Fruit fly (Drosophila melanogaster) whole organism, pupa: ENCODE data around the gene S6k.

Source experiments
- CG10348 ChIP-seq: fragments of 200-800 bp; sonication (Bioruptor generic); IDR thresholded peaks from 2 replicates; pipeline ENCODE4 v1.3.6; 2022; ENCODE audit warnings: missing biosample characterization, missing genetic modification characterization
- CG12605 ChIP-seq: fragments of 200-800 bp; sonication (Bioruptor generic); IDR thresholded peaks from 2 replicates; pipeline ENCODE4 v1.3.6; 2022; ENCODE audit warnings: missing biosample characterization, missing genetic modification characterization
- CG13204 ChIP-seq: fragments of 200-800 bp; sonication (Bioruptor generic); optimal IDR thresholded peaks from 2 replicates; lab custom pipeline; 2018; ENCODE audit warnings: missing biosample characterization, mild to moderate bottlenecking, missing genetic modification characterization, moderate library complexity
- CG14655 ChIP-seq: fragments of 200-800 bp; sonication (Bioruptor generic); optimal IDR thresholded peaks from 3 replicates; lab custom pipeline; 2017; ENCODE audit warnings: mild to moderate bottlenecking, missing biosample characterization, missing genetic modification reagents, missing genetic modification characterization
- CG15710 ChIP-seq: fragments of 200-800 bp; sonication (Bioruptor generic); optimal IDR thresholded peaks from 2 replicates; lab custom pipeline; 2018; ENCODE audit warnings: missing biosample characterization, mild to moderate bottlenecking, missing genetic modification characterization, moderate library complexity
- CG17806 ChIP-seq: fragments of 200-800 bp; sonication (Bioruptor generic); optimal IDR thresholded peaks from 2 replicates; lab custom pipeline; 2018; ENCODE audit warnings: missing biosample characterization, mild to moderate bottlenecking, missing genetic modification characterization, moderate library complexity
- CG32121 ChIP-seq: fragments of 200-800 bp; sonication (Bioruptor generic); IDR thresholded peaks from 2 replicates; pipeline ENCODE4 v1.3.6; 2022; ENCODE audit warnings: missing biosample characterization, missing genetic modification characterization
- CG34367 ChIP-seq: fragments of 200-800 bp; sonication (Bioruptor generic); optimal IDR thresholded peaks from 2 replicates; lab custom pipeline; 2018; ENCODE audit warnings: missing biosample characterization, mild to moderate bottlenecking, missing genetic modification characterization
- CG4496 ChIP-seq: fragments of 200-800 bp; sonication (Bioruptor generic); IDR thresholded peaks from 3 replicates; pipeline ENCODE4 v1.3.6; 2022; ENCODE audit warnings: missing biosample characterization, missing genetic modification characterization
- CG8159 ChIP-seq: fragments of 200-800 bp; sonication (Bioruptor generic); optimal IDR thresholded peaks from 3 replicates; lab custom pipeline; 2018; ENCODE audit warnings: missing biosample characterization, mild to moderate bottlenecking, missing genetic modification characterization, moderate library complexity
- CG8301 ChIP-seq: fragments of 200-800 bp; sonication (Bioruptor generic); optimal IDR thresholded peaks from 2 replicates; lab custom pipeline; 2018; ENCODE audit warnings: missing biosample characterization, mild to moderate bottlenecking, missing genetic modification characterization
- CG9948 ChIP-seq: fragments of 200-800 bp; sonication (Bioruptor generic); optimal IDR thresholded peaks from 2 replicates; lab custom pipeline; 2018; ENCODE audit warnings: missing biosample characterization, mild to moderate bottlenecking, missing genetic modification characterization, moderate library complexity
- D1 ChIP-seq: fragments of 200-800 bp; sonication (Bioruptor generic); optimal IDR thresholded peaks from 2 replicates; lab custom pipeline; 2018; ENCODE audit warnings: missing biosample characterization, mild to moderate bottlenecking, missing genetic modification characterization, moderate library complexity
- EcR ChIP-seq: fragments of 200-800 bp; sonication (Bioruptor generic); optimal IDR thresholded peaks from 3 replicates; lab custom pipeline; 2019; ENCODE audit warnings: missing biosample characterization, missing genetic modification characterization, mild to moderate bottlenecking, moderate library complexity, missing genetic modification reagents
- Ets98B ChIP-seq: fragments of 200-800 bp; sonication (Bioruptor generic); IDR thresholded peaks from 2 replicates; pipeline ENCODE4 v1.3.6; 2022; ENCODE audit warnings: missing biosample characterization, missing genetic modification characterization
- Pif1A ChIP-seq: fragments of 200-800 bp; sonication (Bioruptor generic); optimal IDR thresholded peaks from 3 replicates; lab custom pipeline; 2016; ENCODE audit warnings: missing biosample characterization, missing genetic modification characterization
- Pif1B ChIP-seq: fragments of 200-800 bp; sonication (Bioruptor generic); optimal IDR thresholded peaks from 3 replicates; lab custom pipeline; 2016; ENCODE audit warnings: missing biosample characterization, missing genetic modification characterization
- Snoo ChIP-seq: fragments of 200-800 bp; sonication (Bioruptor generic); optimal IDR thresholded peaks from 3 replicates; lab custom pipeline; 2017; ENCODE audit warnings: missing biosample characterization, mild to moderate bottlenecking, missing genetic modification characterization, inconsistent platforms
- fd96Ca ChIP-seq: fragments of 200-800 bp; sonication (Bioruptor generic); IDR thresholded peaks from 3 replicates; pipeline ENCODE4 v1.3.6; 2022; ENCODE audit warnings: missing biosample characterization, missing genetic modification characterization
- gl ChIP-seq: fragments of 200-800 bp; sonication (Bioruptor generic); optimal IDR thresholded peaks from 2 replicates; lab custom pipeline; 2018; ENCODE audit warnings: missing biosample characterization, mild to moderate bottlenecking, missing genetic modification characterization
- rn ChIP-seq: fragments of 200-800 bp; sonication (Bioruptor generic); IDR thresholded peaks from 2 replicates; pipeline ENCODE4 v1.3.6; 2022; ENCODE audit warnings: missing biosample characterization, missing genetic modification characterization

S6k gene

DNA sequence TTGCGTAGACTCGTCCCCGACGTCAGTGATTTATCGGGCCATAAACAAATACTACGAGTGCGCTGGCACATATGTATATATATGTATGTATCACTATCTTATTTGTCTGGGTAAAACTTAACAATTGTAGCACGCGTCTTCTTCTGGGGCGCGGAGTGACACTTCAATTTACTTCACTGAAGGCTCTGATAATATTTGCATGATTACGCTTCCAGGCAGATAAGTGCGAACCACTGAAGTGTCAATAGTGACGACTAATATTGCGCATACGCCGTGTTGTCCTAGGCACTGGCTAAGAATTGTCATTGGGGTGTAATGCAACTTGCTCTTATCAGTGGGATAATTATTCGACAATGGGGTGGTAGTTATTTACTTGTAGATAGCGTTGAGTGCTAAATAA, 10.8 kb upstream of the S6k start:
- TF ChIP-seq CG14655 (peak; percentile 26), fd96Ca (0 out of 3 replicates have a peak, but pooled peaks have one; percentile 22), rn (GFP tag; lab: Robert Waterston, UW) (no peak), Snoo (no peak), CG17806 (tag; lab: Kevin White, UChicago) (peak; percentile 3), Pif1A (GFP tag; lab: Kevin White, UChicago) (peak; percentile 54), CG15710 (tag; lab: Kevin White, UChicago) (peak; percentile 8), CG4496 (GFP tag; lab: Robert Waterston, UW) (peak; percentile 51; the same call in 1 of the 3 replicates), Ets98B (GFP tag; lab: Robert Waterston, UW) (no peak), CG8301 (tag; lab: Kevin White, UChicago) (no peak), Pif1B (GFP tag; lab: Kevin White, UChicago) (peak; percentile 34), CG34367 (tag; lab: Kevin White, UChicago) (no peak), gl (peak; percentile 60), CG8159 (tag; lab: Kevin White, UChicago) (peak; percentile 38), CG12605 (GFP tag; lab: Robert Waterston, UW) (no peak), CG32121 (GFP tag; lab: Robert Waterston, UW) (no peak)

DNA sequence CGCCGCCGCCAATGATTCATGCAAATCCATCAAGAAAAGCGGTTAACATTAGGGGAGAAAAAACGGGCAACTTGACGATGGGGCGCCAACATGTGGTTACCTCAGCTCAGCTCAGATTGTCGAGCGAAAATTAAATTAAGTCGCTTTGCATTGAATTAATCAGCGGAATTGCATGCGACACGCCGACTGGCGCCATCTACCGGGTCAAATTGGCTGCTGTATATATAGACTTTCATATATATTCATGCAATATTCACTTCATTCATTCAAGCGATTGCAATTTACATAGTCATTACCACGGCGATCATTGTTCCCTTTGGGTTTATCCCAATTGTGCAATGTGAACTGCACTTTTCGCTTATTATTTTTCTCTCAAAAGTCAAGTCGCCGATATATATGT, 10.1 kb upstream of the S6k start:
- TF ChIP-seq CG4496 (GFP tag; lab: Robert Waterston, UW) (no peak), CG10348 (no peak)

DNA sequence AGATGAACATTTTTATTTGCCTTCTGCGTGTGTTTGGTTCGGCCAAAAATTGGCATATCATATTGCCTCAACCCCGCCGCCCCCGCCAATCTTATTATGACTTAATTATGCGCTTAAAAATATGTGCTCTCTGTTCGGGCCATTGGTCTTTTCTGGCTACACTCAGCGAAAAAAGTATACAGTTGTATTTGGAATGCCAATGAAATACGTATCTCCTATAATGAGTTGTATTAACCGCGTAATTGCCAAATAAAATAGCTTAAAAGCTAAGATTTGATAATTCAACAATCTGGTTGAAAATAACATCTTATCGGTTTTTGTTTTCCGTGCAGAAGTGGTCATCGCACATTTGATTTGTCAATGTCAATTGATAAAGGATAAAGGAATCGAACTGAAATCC, 9.3 kb upstream of the S6k start:
- TF ChIP-seq CG8159 (tag; lab: Kevin White, UChicago) (no peak), Ets98B (GFP tag; lab: Robert Waterston, UW) (no peak), Pif1A (GFP tag; lab: Kevin White, UChicago) (no peak), fd96Ca (no peak), EcR (GFP tag; lab: Kevin White, UChicago) (no peak), CG4496 (GFP tag; lab: Robert Waterston, UW) (no peak), CG13204 (GFP tag; lab: Kevin White, UChicago) (no peak), CG32121 (GFP tag; lab: Robert Waterston, UW) (no peak), gl (no peak), Pif1B (GFP tag; lab: Kevin White, UChicago) (no peak), CG17806 (tag; lab: Kevin White, UChicago) (no peak), CG34367 (tag; lab: Kevin White, UChicago) (no peak), CG9948 (tag; lab: Kevin White, UChicago) (no peak), CG15710 (tag; lab: Kevin White, UChicago) (no peak), Snoo (no peak)

DNA sequence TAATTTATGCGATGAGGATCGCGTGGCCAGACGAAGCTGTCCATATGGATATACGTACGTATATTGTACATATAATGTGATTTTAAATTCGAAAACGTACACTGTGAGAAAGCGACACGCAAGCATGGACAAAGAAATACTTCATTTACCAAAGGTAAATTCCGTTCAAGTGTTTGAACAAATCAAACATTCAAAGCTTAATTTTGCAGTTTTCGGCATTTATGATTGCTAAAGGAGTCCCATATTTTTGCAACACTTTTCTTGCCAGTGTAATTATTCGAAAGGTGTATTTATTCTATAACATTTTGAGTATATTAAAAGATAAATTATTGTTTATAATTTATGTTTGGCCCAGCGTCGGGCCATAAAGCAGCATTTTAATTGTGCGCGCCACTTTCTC, 8.6 kb upstream of the S6k start:
- no peak for TF ChIP-seq CG8159 (tag; lab: Kevin White, UChicago)
- TF ChIP-seq CG15710 (tag; lab: Kevin White, UChicago), result no peak
- TF ChIP-seq CG10348, result no peak
- TF ChIP-seq fd96Ca, result 0 out of 3 replicates have a peak, but pooled peaks have one; percentile 28
- TF ChIP-seq CG9948 (tag; lab: Kevin White, UChicago), result no peak
- TF ChIP-seq Pif1B (GFP tag; lab: Kevin White, UChicago), result no peak
- TF ChIP-seq Snoo, result peak; percentile 13

DNA sequence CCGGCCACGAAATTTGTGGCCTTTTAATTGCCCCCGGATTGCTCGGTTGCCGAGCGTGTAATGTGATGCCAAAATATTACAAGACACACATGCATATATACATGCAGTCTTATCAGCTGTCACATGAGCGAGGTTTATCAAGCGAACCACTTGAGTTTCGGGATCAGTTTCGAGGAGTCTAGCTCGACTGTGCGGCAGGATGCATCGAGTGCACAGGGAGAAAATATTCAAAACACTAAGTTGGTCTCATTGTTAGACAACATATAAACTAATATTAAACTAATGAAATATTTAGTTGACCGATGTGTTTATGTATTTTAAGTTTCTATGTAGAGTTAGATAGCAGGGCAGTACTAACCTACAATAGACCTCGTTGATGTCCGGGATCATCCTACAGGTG, 6.4 kb upstream of the S6k start:
- TF ChIP-seq CG4496 (GFP tag; lab: Robert Waterston, UW) (no peak), CG12605 (GFP tag; lab: Robert Waterston, UW) (no peak), CG17806 (tag; lab: Kevin White, UChicago) (no peak), fd96Ca (no peak), Pif1A (GFP tag; lab: Kevin White, UChicago) (no peak), EcR (GFP tag; lab: Kevin White, UChicago) (no peak), CG9948 (tag; lab: Kevin White, UChicago) (no peak), Ets98B (GFP tag; lab: Robert Waterston, UW) (no peak)

DNA sequence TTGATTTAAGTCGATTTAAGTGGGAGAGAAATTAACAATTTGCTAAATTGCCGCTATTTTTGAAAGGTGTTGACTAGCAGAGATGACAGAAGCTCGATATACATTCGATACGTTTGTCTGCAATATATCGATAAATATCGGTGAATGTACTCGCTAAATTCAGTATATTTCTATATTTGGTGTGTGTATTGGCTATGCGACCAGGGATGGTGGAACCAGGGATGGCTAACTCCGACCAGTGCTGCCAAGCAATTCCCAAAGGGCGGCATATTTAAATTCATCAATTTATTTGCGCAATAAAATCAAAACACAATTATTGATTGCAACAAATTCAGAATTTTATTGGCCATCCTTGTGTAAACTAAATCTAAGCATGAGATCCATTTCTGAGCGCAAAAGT, 2.3 kb upstream of the S6k start, which contains the start of gene mad2:
TSS of gene mad2 (minus strand) at position 78 of the 400 bp plus-strand sequence.
- TF ChIP-seq Snoo (no peak), D1 (tag; lab: Kevin White, UChicago) (peak; percentile 18)

DNA sequence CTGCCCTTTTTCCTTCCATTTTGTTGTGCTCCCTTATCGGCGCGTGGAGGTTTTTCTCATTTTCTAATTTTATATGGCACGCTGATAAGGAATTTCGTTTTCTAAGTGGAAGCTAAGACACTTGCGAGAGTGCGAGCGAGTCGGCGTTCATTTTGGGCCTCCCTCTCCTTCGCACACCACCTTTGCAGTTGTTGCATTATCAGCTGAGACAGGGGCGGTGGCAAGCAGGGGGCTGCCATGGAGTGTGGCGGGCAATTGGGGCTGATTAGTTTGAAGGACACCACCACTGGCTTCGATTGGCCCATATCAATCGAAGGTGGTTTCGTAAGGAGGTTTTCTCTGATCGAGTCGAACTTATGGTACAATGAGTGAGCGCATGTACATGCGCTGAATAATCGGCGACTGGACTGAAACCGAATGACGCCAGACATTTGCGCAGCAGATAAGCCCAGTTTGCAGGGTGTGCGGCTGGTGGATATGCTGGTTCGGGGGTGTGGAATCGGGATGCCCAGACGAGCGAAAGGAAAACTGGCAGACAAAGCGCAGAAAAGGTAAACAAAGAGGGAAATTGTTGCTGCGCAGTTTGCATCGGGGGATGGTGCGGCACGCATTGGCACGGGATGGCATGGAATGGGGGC, 970 bp downstream of the S6k start:
- no peak for TF ChIP-seq CG15710 (tag; lab: Kevin White, UChicago)
- no peak for TF ChIP-seq rn (GFP tag; lab: Robert Waterston, UW)
- TF ChIP-seq D1 (tag; lab: Kevin White, UChicago), result no peak
- no peak for TF ChIP-seq CG32121 (GFP tag; lab: Robert Waterston, UW)
- TF ChIP-seq, all 21 proteins: peak for 0
